Worm (Caenorhabditis elegans): ENCODE results near the gene ZK1320.11.

ZK1320.11 gene

ce11 chrII:9716417-9717039 is 49.1 kb downstream of the ZK1320.11 start, which contains the start of gene wee-1.3 (continued):
- no peak for TF ChIP-seq hlh-4 (tag; optimal IDR thresholded peaks at IDR 0.05)

- TF ChIP-seq pag-3 (tag; optimal IDR thresholded peaks at IDR 0.05; ENCODE audit: borderline replicate concordance, insufficient read depth) (no peak), nhr-28 (tag; optimal IDR thresholded peaks at IDR 0.05) (no peak), Y116A8C.19 (tag; optimal IDR thresholded peaks at IDR 0.05; ENCODE audit: borderline replicate concordance) (no peak), rnt-1 (tag; optimal IDR thresholded peaks at IDR 0.05) (no peak), lin-15B (tag; optimal IDR thresholded peaks at IDR 0.05) (no peak), zip-4 (GFP tag; optimal IDR thresholded peaks at IDR 0.05) (no peak), ceh-90 (tag; optimal IDR thresholded peaks at IDR 0.05) (no peak), nhr-19 (GFP tag; conservative IDR thresholded peaks at IDR 0.05) (no peak), irx-1 (tag; optimal IDR thresholded peaks at IDR 0.05) (no peak), ceh-88 (GFP tag; IDR thresholded peaks at IDR 0.05) (no peak)
These were observed 50.5 kb downstream of the ZK1320.11 start, which contains the start of gene Y53C12A.6 for ce11 chrII:9717904-9718303. TSS of gene Y53C12A.6 (minus strand) at chrII:9718004.

Data from whole organism, L1 larva.